Worm (Caenorhabditis elegans) whole organism, L2 larva: ENCODE data around the gene F53E10.5.

Experiments
- C34F6.9 ChIP-seq: fragments of 150-350 bp; optimal IDR thresholded peaks from 2 replicates; lab custom pipeline; 2014; ENCODE audit warnings: missing biosample characterization, missing genetic modification characterization
- F13H6.1 ChIP-seq: sonication (generic microtip); optimal IDR thresholded peaks from 2 replicates; lab custom pipeline; 2016; ENCODE audit warnings: missing genetic modification characterization, missing compliant biosample characterization
- Y55F3AM.14 ChIP-seq: fragments of 200-800 bp; sonication (Bioruptor generic); optimal IDR thresholded peaks from 2 replicates; lab custom pipeline; 2018; ENCODE audit warnings: mild to moderate bottlenecking, missing genetic modification characterization, missing compliant biosample characterization
- alr-1 ChIP-seq: fragments of 150-350 bp; optimal IDR thresholded peaks from 2 replicates; lab custom pipeline; 2014; ENCODE audit warnings: missing biosample characterization, missing genetic modification characterization
- aly-2 ChIP-seq: fragments of 150-350 bp; optimal IDR thresholded peaks from 2 replicates; lab custom pipeline; 2014; ENCODE audit warnings: missing biosample characterization, missing genetic modification characterization
- ama-1 ChIP-seq: fragments of 150-350 bp; optimal IDR thresholded peaks from 2 replicates; lab custom pipeline; 2018; ENCODE audit warnings: inconsistent platforms
- blmp-1 ChIP-seq: sonication (generic microtip); optimal IDR thresholded peaks from 2 replicates; lab custom pipeline; 2017; ENCODE audit warnings: missing genetic modification characterization, mild to moderate bottlenecking, missing compliant biosample characterization, antibody characterized with exemption, moderate library complexity; ENCODE audit not compliant: insufficient read depth
- ceh-16 ChIP-seq: fragments of 150-350 bp; optimal IDR thresholded peaks from 2 replicates; lab custom pipeline; 2014; ENCODE audit warnings: missing biosample characterization, missing genetic modification characterization
- crh-2 ChIP-seq: sonication (generic microtip); optimal IDR thresholded peaks from 2 replicates; lab custom pipeline; 2017; ENCODE audit warnings: missing biosample characterization, missing genetic modification characterization
- dmd-4 ChIP-seq: sonication (generic microtip); optimal IDR thresholded peaks from 2 replicates; lab custom pipeline; 2017; ENCODE audit warnings: missing biosample characterization, missing genetic modification characterization
- egl-27 ChIP-seq: sonication (generic microtip); optimal IDR thresholded peaks from 3 replicates; lab custom pipeline; 2017; ENCODE audit warnings: missing biosample characterization, missing genetic modification reagents, missing genetic modification characterization
- elt-1 ChIP-seq: fragments of 150-350 bp; optimal IDR thresholded peaks from 2 replicates; lab custom pipeline; 2014; ENCODE audit warnings: missing biosample characterization, missing genetic modification characterization
- elt-3 ChIP-seq: sonication (generic microtip); optimal IDR thresholded peaks from 2 replicates; lab custom pipeline; 2017; ENCODE audit warnings: missing biosample characterization, missing genetic modification characterization
- fos-1 ChIP-seq: fragments of 150-350 bp; optimal IDR thresholded peaks from 2 replicates; lab custom pipeline; 2014; ENCODE audit warnings: missing biosample characterization, missing genetic modification characterization
- gmeb-1 ChIP-seq: fragments of 150-350 bp; optimal IDR thresholded peaks from 2 replicates; lab custom pipeline; 2014; ENCODE audit warnings: missing biosample characterization, missing genetic modification characterization
- lin-11 ChIP-seq: fragments of 150-350 bp; sonication (generic microtip); optimal IDR thresholded peaks from 2 replicates; lab custom pipeline; 2014; ENCODE audit warnings: missing biosample characterization, missing genetic modification characterization, inconsistent platforms, mixed read lengths
- lsy-2 ChIP-seq, 2 experiments: fragments of 150-350 bp in 1 of 2; sonication (generic microtip) in 1 of 2; optimal IDR thresholded peaks; 2 replicates each; lab custom pipeline; 2014 to 2017; ENCODE audit warnings: missing biosample characterization in 2 of 2, missing genetic modification characterization in 2 of 2
- mbf-1 ChIP-seq: sonication (generic microtip); optimal IDR thresholded peaks from 2 replicates; lab custom pipeline; 2017; ENCODE audit warnings: missing biosample characterization, missing genetic modification characterization
- mdl-1 ChIP-seq, 2 experiments: fragments of 150-350 bp in 1 of 2; sonication (generic microtip) in 1 of 2; optimal IDR thresholded peaks; 2 replicates each; lab custom pipeline; 2017; ENCODE audit warnings: missing biosample characterization in 2 of 2, missing genetic modification characterization in 2 of 2
- nhr-10 ChIP-seq: sonication (generic microtip); optimal IDR thresholded peaks from 2 replicates; lab custom pipeline; 2017; ENCODE audit warnings: missing biosample characterization, missing genetic modification characterization
- nhr-11 ChIP-seq: fragments of 150-350 bp; optimal IDR thresholded peaks from 2 replicates; lab custom pipeline; 2014; ENCODE audit warnings: missing biosample characterization, missing genetic modification characterization
- nhr-12 ChIP-seq: fragments of 150-350 bp; optimal IDR thresholded peaks from 2 replicates; lab custom pipeline; 2014; ENCODE audit warnings: missing biosample characterization, missing genetic modification characterization
- nhr-21 ChIP-seq: fragments of 150-350 bp; optimal IDR thresholded peaks from 2 replicates; lab custom pipeline; 2014; ENCODE audit warnings: missing biosample characterization, missing genetic modification characterization
- nhr-23 ChIP-seq: fragments of 150-350 bp; optimal IDR thresholded peaks from 2 replicates; lab custom pipeline; 2014; ENCODE audit warnings: missing biosample characterization, missing genetic modification reagents, missing genetic modification characterization
- nhr-237 ChIP-seq: fragments of 150-350 bp; optimal IDR thresholded peaks from 2 replicates; lab custom pipeline; 2014; ENCODE audit warnings: missing biosample characterization, missing genetic modification characterization
- nhr-25 ChIP-seq: fragments of 150-350 bp; sonication (generic microtip); optimal IDR thresholded peaks from 3 replicates; lab custom pipeline; 2014; ENCODE audit warnings: missing biosample characterization, missing genetic modification characterization
- peb-1 ChIP-seq: fragments of 150-350 bp; optimal IDR thresholded peaks from 2 replicates; lab custom pipeline; 2014; ENCODE audit warnings: missing biosample characterization, missing genetic modification characterization
- sem-4 ChIP-seq: fragments of 150-350 bp; optimal IDR thresholded peaks from 2 replicates; lab custom pipeline; 2014; ENCODE audit warnings: missing biosample characterization, missing genetic modification reagents, missing genetic modification characterization
- skn-1 ChIP-seq: sonication (generic microtip); optimal IDR thresholded peaks from 2 replicates; lab custom pipeline; 2017; ENCODE audit warnings: missing biosample characterization, missing genetic modification characterization
- sma-3 ChIP-seq: sonication (generic microtip); optimal IDR thresholded peaks from 2 replicates; lab custom pipeline; 2016; ENCODE audit warnings: missing genetic modification reagents, missing genetic modification characterization, missing compliant biosample characterization
- sma-9 ChIP-seq, 2 experiments: fragments of 150-350 bp in 1 of 2; sonication (generic microtip) in 1 of 2; optimal IDR thresholded peaks; 2 replicates each; lab custom pipeline; 2014 to 2016; ENCODE audit warnings: missing genetic modification characterization in 2 of 2, mild to moderate bottlenecking in 1 of 2, missing biosample characterization in 1 of 2, missing compliant biosample characterization in 1 of 2, missing genetic modification reagents in 1 of 2, moderate library complexity in 1 of 2
- snpc-4 ChIP-seq: fragments of 150-350 bp; optimal IDR thresholded peaks from 2 replicates; lab custom pipeline; 2014; ENCODE audit warnings: missing biosample characterization, missing genetic modification characterization
- unc-39 ChIP-seq: fragments of 150-350 bp; optimal IDR thresholded peaks from 2 replicates; lab custom pipeline; 2014; ENCODE audit warnings: missing biosample characterization, missing genetic modification characterization
- unc-55 ChIP-seq: fragments of 150-350 bp; sonication (generic microtip); optimal IDR thresholded peaks from 3 replicates; lab custom pipeline; 2014; ENCODE audit warnings: missing biosample characterization, missing genetic modification reagents, missing genetic modification characterization
- unc-62 ChIP-seq: fragments of 150-350 bp; optimal IDR thresholded peaks from 2 replicates; lab custom pipeline; 2014; ENCODE audit warnings: missing biosample characterization, missing genetic modification reagents, missing genetic modification characterization
- zag-1 ChIP-seq: fragments of 150-350 bp; optimal IDR thresholded peaks from 2 replicates; lab custom pipeline; 2014; ENCODE audit warnings: missing biosample characterization, missing genetic modification characterization

The F53E10.5 gene

DNA sequence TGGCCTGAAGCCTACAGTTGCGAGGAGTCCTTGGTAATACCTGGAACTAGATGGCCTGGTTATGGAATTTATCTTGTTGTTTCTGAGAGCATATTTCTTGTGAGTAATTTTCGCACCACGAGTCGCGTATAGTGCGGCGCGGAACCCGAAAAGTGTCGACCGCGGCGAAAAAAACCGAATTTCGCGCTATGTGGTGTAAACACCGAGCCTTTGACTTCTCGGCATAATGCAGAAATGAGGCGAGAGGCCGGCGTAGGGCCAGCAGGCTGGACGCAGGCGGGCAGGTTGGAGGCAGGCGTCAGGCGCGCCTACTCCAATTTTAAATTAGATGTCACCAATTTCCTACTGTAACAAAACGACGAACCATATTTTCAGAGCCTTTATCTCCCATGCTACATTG, 23.0 kb downstream of the F53E10.5 start:
- no peak for TF ChIP-seq Y55F3AM.14 (GFP tag; lab: Kevin White, UChicago)
- no peak for TF ChIP-seq C34F6.9
- TF ChIP-seq mbf-1 (tag; lab: Kevin White, UChicago), result no peak
- TF ChIP-seq zag-1 (tag; lab: Kevin White, UChicago), result no peak
- no peak for TF ChIP-seq sma-3 (GFP tag; lab: Kevin White, UChicago)
- TF ChIP-seq lsy-2 (tag; optimal IDR thresholded peaks at IDR 0.05; lab: Kevin White, UChicago), result no peak
- no peak for TF ChIP-seq lin-11 (tag; lab: Kevin White, UChicago)
- TF ChIP-seq nhr-21 (tag; lab: Kevin White, UChicago), result no peak
- TF ChIP-seq nhr-25, result no peak
- TF ChIP-seq ceh-16 (tag; lab: Kevin White, UChicago), result no peak
- TF ChIP-seq nhr-11, result no peak
- no peak for TF ChIP-seq blmp-1 (tag; lab: Kevin White, UChicago)
- TF ChIP-seq crh-2 (tag; lab: Kevin White, UChicago), result no peak
- no peak for TF ChIP-seq nhr-237 (tag; lab: Kevin White, UChicago)

DNA sequence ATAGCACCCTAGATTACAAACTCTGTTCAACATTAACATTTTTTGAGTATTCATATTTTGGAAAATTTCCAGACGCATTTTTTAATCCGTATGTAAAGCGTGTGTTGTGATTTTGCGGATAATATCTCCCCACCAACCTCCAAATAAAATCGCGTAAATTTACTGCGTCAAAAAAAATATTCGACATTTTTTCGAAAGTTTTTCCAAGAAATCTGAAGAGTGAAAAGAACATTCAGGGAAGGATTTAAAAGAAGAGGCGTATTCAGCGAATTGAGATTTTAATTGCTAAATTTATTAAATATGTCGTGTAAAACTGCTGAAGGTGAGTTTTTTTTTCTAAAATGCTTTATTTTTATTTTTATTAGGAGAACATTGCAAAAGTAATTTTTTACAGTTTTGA, 24.8 kb downstream of the F53E10.5 start, which contains the start of gene nhr-290:
Gene nhr-290, plus strand, starts transcription at position 301 of the 400 bp plus-strand sequence.
- no peak for TF ChIP-seq nhr-10 (tag; lab: Kevin White, UChicago)
- TF ChIP-seq sem-4 (tag; lab: Kevin White, UChicago), result no peak
- TF ChIP-seq nhr-237 (tag; lab: Kevin White, UChicago), result no peak
- TF ChIP-seq lsy-2 (tag; optimal IDR thresholded peaks at IDR 0.05; lab: Kevin White, UChicago), result no peak
- no peak for TF ChIP-seq Y55F3AM.14 (GFP tag; lab: Kevin White, UChicago)
- TF ChIP-seq egl-27, result no peak
- no peak for TF ChIP-seq peb-1 (tag; lab: Kevin White, UChicago)
- TF ChIP-seq C34F6.9, result no peak
- no peak for TF ChIP-seq fos-1 (tag; lab: Kevin White, UChicago)
- TF ChIP-seq unc-62, result no peak
- no peak for TF ChIP-seq alr-1 (tag; lab: Kevin White, UChicago)
- TF ChIP-seq mdl-1 (tag; optimal IDR thresholded peaks at IDR 0.05; lab: Kevin White, UChicago), result no peak

DNA sequence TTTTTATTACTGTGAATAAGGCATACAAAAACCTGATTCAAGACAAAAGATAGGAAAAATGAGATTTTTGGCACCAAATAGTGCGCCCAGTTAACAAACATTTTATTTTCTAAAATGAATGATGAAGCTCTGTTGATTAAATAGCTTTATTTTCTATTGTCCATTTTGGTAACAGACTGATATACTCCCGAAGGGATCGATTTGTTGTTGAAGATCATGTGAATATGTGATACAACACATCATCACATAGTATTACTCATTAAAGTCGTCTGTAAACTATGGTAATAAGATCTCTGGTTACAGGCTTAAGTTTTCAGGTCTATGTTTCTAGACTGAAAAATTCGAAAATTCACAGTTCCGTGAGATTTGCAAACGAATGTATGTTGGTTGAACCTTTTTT, 25.6 kb downstream of the F53E10.5 start, which contains the start of gene srj-20:
Gene srj-20, minus strand, starts transcription at position 101 of the 400 bp plus-strand sequence.
- TF ChIP-seq nhr-21 (tag; lab: Kevin White, UChicago), result no peak
- no peak for TF ChIP-seq dmd-4
- TF ChIP-seq Y55F3AM.14 (GFP tag; lab: Kevin White, UChicago), result no peak
- TF ChIP-seq blmp-1 (tag; lab: Kevin White, UChicago), result no peak
- no peak for TF ChIP-seq unc-55 (GFP tag; lab: Kevin White, UChicago)
- no peak for TF ChIP-seq fos-1 (tag; lab: Kevin White, UChicago)
- no peak for TF ChIP-seq sma-9 (GFP tag; optimal IDR thresholded peaks at IDR 0.05; lab: Kevin White, UChicago)
- TF ChIP-seq sma-9 (tag; optimal IDR thresholded peaks at IDR 0.05; lab: Kevin White, UChicago), result no peak
- no peak for TF ChIP-seq aly-2
- TF ChIP-seq sma-3 (GFP tag; lab: Kevin White, UChicago), result no peak
- no peak for TF ChIP-seq zag-1 (tag; lab: Kevin White, UChicago)
- TF ChIP-seq elt-3 (tag; lab: Kevin White, UChicago), result no peak
- no peak for TF ChIP-seq nhr-12 (tag; lab: Kevin White, UChicago)
- TF ChIP-seq elt-1 (tag; lab: Kevin White, UChicago), result no peak

- TF ChIP-seq F13H6.1 (tag; lab: Kevin White, UChicago), result no peak
- no peak for TF ChIP-seq nhr-23 (tag; lab: Kevin White, UChicago)
- TF ChIP-seq nhr-25, result no peak
- TF ChIP-seq fos-1 (tag; lab: Kevin White, UChicago), result no peak
- TF ChIP-seq sem-4 (tag; lab: Kevin White, UChicago), result no peak
- no peak for TF ChIP-seq alr-1 (tag; lab: Kevin White, UChicago)
- no peak for TF ChIP-seq ama-1 (lab: Kevin White, UChicago)
- TF ChIP-seq nhr-11, result no peak
- TF ChIP-seq zag-1 (tag; lab: Kevin White, UChicago), result no peak
- no peak for TF ChIP-seq sma-3 (GFP tag; lab: Kevin White, UChicago)
- TF ChIP-seq snpc-4 (tag; lab: Kevin White, UChicago), result no peak
- TF ChIP-seq lsy-2 (tag; optimal IDR thresholded peaks at IDR 0.05; lab: Kevin White, UChicago), result no peak
- TF ChIP-seq nhr-12 (tag; lab: Kevin White, UChicago), result no peak
- TF ChIP-seq unc-39 (tag; lab: Kevin White, UChicago), result no peak
- no peak for TF ChIP-seq skn-1 (tag; lab: Kevin White, UChicago)
- TF ChIP-seq gmeb-1, result no peak
Observed at ce11 chrV:2570643-2571042, 28.1 kb downstream of the F53E10.5 start, which contains the start of gene srj-19. TSS of gene srj-19 (minus strand) at chrV:2570743.
